Worm (Caenorhabditis elegans) whole organism, L2 larva: Measurements from ENCODE around the gene ssq-1.

ENCODE experiments used
- C34F6.9 ChIP-seq: fragments of 150-350 bp; optimal IDR thresholded peaks from 2 replicates; lab custom pipeline; 2014; ENCODE audit warnings: missing biosample characterization, missing genetic modification characterization
- F13H6.1 ChIP-seq: sonication (generic microtip); optimal IDR thresholded peaks from 2 replicates; lab custom pipeline; 2016; ENCODE audit warnings: missing genetic modification characterization, missing compliant biosample characterization
- R02D3.7 ChIP-seq: fragments of 150-350 bp; optimal IDR thresholded peaks from 2 replicates; lab custom pipeline; 2014; ENCODE audit warnings: missing biosample characterization, missing genetic modification characterization
- Y55F3AM.14 ChIP-seq: fragments of 200-800 bp; sonication (Bioruptor generic); optimal IDR thresholded peaks from 2 replicates; lab custom pipeline; 2018; ENCODE audit warnings: mild to moderate bottlenecking, missing genetic modification characterization, missing compliant biosample characterization
- ZK546.5 ChIP-seq: sonication (generic microtip); optimal IDR thresholded peaks from 2 replicates; lab custom pipeline; 2017; ENCODE audit warnings: missing biosample characterization, missing genetic modification characterization
- alr-1 ChIP-seq: fragments of 150-350 bp; optimal IDR thresholded peaks from 2 replicates; lab custom pipeline; 2014; ENCODE audit warnings: missing biosample characterization, missing genetic modification characterization
- aly-2 ChIP-seq: fragments of 150-350 bp; optimal IDR thresholded peaks from 2 replicates; lab custom pipeline; 2014; ENCODE audit warnings: missing biosample characterization, missing genetic modification characterization
- ama-1 ChIP-seq: fragments of 150-350 bp; optimal IDR thresholded peaks from 2 replicates; lab custom pipeline; 2018; ENCODE audit warnings: inconsistent platforms
- blmp-1 ChIP-seq: sonication (generic microtip); optimal IDR thresholded peaks from 2 replicates; lab custom pipeline; 2017; ENCODE audit warnings: missing genetic modification characterization, mild to moderate bottlenecking, missing compliant biosample characterization, antibody characterized with exemption, moderate library complexity; ENCODE audit not compliant: insufficient read depth
- ceh-82 ChIP-seq: fragments of 150-350 bp; optimal IDR thresholded peaks from 2 replicates; lab custom pipeline; 2014; ENCODE audit warnings: missing biosample characterization, missing genetic modification characterization
- crh-2 ChIP-seq: sonication (generic microtip); optimal IDR thresholded peaks from 2 replicates; lab custom pipeline; 2017; ENCODE audit warnings: missing biosample characterization, missing genetic modification characterization
- dmd-4 ChIP-seq: sonication (generic microtip); optimal IDR thresholded peaks from 2 replicates; lab custom pipeline; 2017; ENCODE audit warnings: missing biosample characterization, missing genetic modification characterization
- egl-27 ChIP-seq: sonication (generic microtip); optimal IDR thresholded peaks from 3 replicates; lab custom pipeline; 2017; ENCODE audit warnings: missing biosample characterization, missing genetic modification reagents, missing genetic modification characterization
- elt-1 ChIP-seq: fragments of 150-350 bp; optimal IDR thresholded peaks from 2 replicates; lab custom pipeline; 2014; ENCODE audit warnings: missing biosample characterization, missing genetic modification characterization
- fos-1 ChIP-seq: fragments of 150-350 bp; optimal IDR thresholded peaks from 2 replicates; lab custom pipeline; 2014; ENCODE audit warnings: missing biosample characterization, missing genetic modification characterization
- gmeb-1 ChIP-seq: fragments of 150-350 bp; optimal IDR thresholded peaks from 2 replicates; lab custom pipeline; 2014; ENCODE audit warnings: missing biosample characterization, missing genetic modification characterization
- lin-11 ChIP-seq: fragments of 150-350 bp; sonication (generic microtip); optimal IDR thresholded peaks from 2 replicates; lab custom pipeline; 2014; ENCODE audit warnings: missing biosample characterization, missing genetic modification characterization, inconsistent platforms, mixed read lengths
- lin-13 ChIP-seq: fragments of 150-350 bp; optimal IDR thresholded peaks from 2 replicates; lab custom pipeline; 2014; ENCODE audit warnings: missing biosample characterization, missing genetic modification reagents, missing genetic modification characterization
- lin-39 ChIP-seq: fragments of 150-350 bp; optimal IDR thresholded peaks from 2 replicates; lab custom pipeline; 2014; ENCODE audit warnings: missing biosample characterization, missing genetic modification reagents, missing genetic modification characterization
- mab-5 ChIP-seq: fragments of 150-350 bp; optimal IDR thresholded peaks from 2 replicates; lab custom pipeline; 2014; ENCODE audit warnings: missing biosample characterization, missing genetic modification characterization
- mbf-1 ChIP-seq: sonication (generic microtip); optimal IDR thresholded peaks from 2 replicates; lab custom pipeline; 2017; ENCODE audit warnings: missing biosample characterization, missing genetic modification characterization
- nhr-10 ChIP-seq: sonication (generic microtip); optimal IDR thresholded peaks from 2 replicates; lab custom pipeline; 2017; ENCODE audit warnings: missing biosample characterization, missing genetic modification characterization
- nhr-11 ChIP-seq: fragments of 150-350 bp; optimal IDR thresholded peaks from 2 replicates; lab custom pipeline; 2014; ENCODE audit warnings: missing biosample characterization, missing genetic modification characterization
- nhr-129 ChIP-seq: fragments of 150-350 bp; optimal IDR thresholded peaks from 2 replicates; lab custom pipeline; 2014; ENCODE audit warnings: missing biosample characterization, missing genetic modification characterization
- nhr-21 ChIP-seq: fragments of 150-350 bp; optimal IDR thresholded peaks from 2 replicates; lab custom pipeline; 2014; ENCODE audit warnings: missing biosample characterization, missing genetic modification characterization
- nhr-237 ChIP-seq: fragments of 150-350 bp; optimal IDR thresholded peaks from 2 replicates; lab custom pipeline; 2014; ENCODE audit warnings: missing biosample characterization, missing genetic modification characterization
- nhr-25 ChIP-seq: fragments of 150-350 bp; sonication (generic microtip); optimal IDR thresholded peaks from 3 replicates; lab custom pipeline; 2014; ENCODE audit warnings: missing biosample characterization, missing genetic modification characterization
- nhr-77 ChIP-seq: fragments of 150-350 bp; optimal IDR thresholded peaks from 2 replicates; lab custom pipeline; 2014; ENCODE audit warnings: missing biosample characterization, missing genetic modification characterization
- peb-1 ChIP-seq: fragments of 150-350 bp; optimal IDR thresholded peaks from 2 replicates; lab custom pipeline; 2014; ENCODE audit warnings: missing biosample characterization, missing genetic modification characterization
- sem-4 ChIP-seq: fragments of 150-350 bp; optimal IDR thresholded peaks from 2 replicates; lab custom pipeline; 2014; ENCODE audit warnings: missing biosample characterization, missing genetic modification reagents, missing genetic modification characterization
- skn-1 ChIP-seq: sonication (generic microtip); optimal IDR thresholded peaks from 2 replicates; lab custom pipeline; 2017; ENCODE audit warnings: missing biosample characterization, missing genetic modification characterization
- sma-3 ChIP-seq: sonication (generic microtip); optimal IDR thresholded peaks from 2 replicates; lab custom pipeline; 2016; ENCODE audit warnings: missing genetic modification reagents, missing genetic modification characterization, missing compliant biosample characterization
- snpc-4 ChIP-seq: fragments of 150-350 bp; optimal IDR thresholded peaks from 2 replicates; lab custom pipeline; 2014; ENCODE audit warnings: missing biosample characterization, missing genetic modification characterization
- unc-39 ChIP-seq: fragments of 150-350 bp; optimal IDR thresholded peaks from 2 replicates; lab custom pipeline; 2014; ENCODE audit warnings: missing biosample characterization, missing genetic modification characterization
- unc-55 ChIP-seq: fragments of 150-350 bp; sonication (generic microtip); optimal IDR thresholded peaks from 3 replicates; lab custom pipeline; 2014; ENCODE audit warnings: missing biosample characterization, missing genetic modification reagents, missing genetic modification characterization
- unc-62 ChIP-seq: fragments of 150-350 bp; optimal IDR thresholded peaks from 2 replicates; lab custom pipeline; 2014; ENCODE audit warnings: missing biosample characterization, missing genetic modification reagents, missing genetic modification characterization
- zag-1 ChIP-seq: fragments of 150-350 bp; optimal IDR thresholded peaks from 2 replicates; lab custom pipeline; 2014; ENCODE audit warnings: missing biosample characterization, missing genetic modification characterization
- ztf-1 ChIP-seq: fragments of 200-800 bp; sonication (Bioruptor generic); conservative IDR thresholded peaks from 2 replicates; pipeline ENCODE4 v1.3.6; 2022; ENCODE audit warnings: missing genetic modification characterization, missing compliant biosample characterization
- ztf-11 ChIP-seq: sonication (generic microtip); optimal IDR thresholded peaks from 2 replicates; lab custom pipeline; 2017; ENCODE audit warnings: missing biosample characterization, missing genetic modification characterization
- ztf-4 ChIP-seq: fragments of 150-350 bp; optimal IDR thresholded peaks from 2 replicates; lab custom pipeline; 2014; ENCODE audit warnings: missing biosample characterization, missing genetic modification characterization

Gene ssq-1

ce11 chrIV:9849624-9850023 is 2.7 kb upstream of the ssq-1 start, which contains the start of gene K07F5.8:
K07F5.8 (minus strand) TSS chrIV:9849724.
- TF ChIP-seq nhr-21 (tag; lab: Kevin White, UChicago) (no peak), unc-62 (GFP tag; lab: Kevin White, UChicago) (no peak), ztf-4 (tag; lab: Kevin White, UChicago) (no peak), nhr-10 (tag; lab: Kevin White, UChicago) (no peak), peb-1 (tag; lab: Kevin White, UChicago) (no peak), elt-1 (tag; lab: Kevin White, UChicago) (no peak), R02D3.7 (tag; lab: Kevin White, UChicago) (no peak), sma-3 (GFP tag; lab: Kevin White, UChicago) (no peak), sem-4 (tag; lab: Kevin White, UChicago) (no peak), skn-1 (tag; lab: Kevin White, UChicago) (no peak), egl-27 (no peak), nhr-237 (tag; lab: Kevin White, UChicago) (no peak), Y55F3AM.14 (GFP tag; lab: Kevin White, UChicago) (no peak), lin-13 (GFP tag; lab: Kevin White, UChicago) (no peak), nhr-77 (tag; lab: Kevin White, UChicago) (no peak)

DNA sequence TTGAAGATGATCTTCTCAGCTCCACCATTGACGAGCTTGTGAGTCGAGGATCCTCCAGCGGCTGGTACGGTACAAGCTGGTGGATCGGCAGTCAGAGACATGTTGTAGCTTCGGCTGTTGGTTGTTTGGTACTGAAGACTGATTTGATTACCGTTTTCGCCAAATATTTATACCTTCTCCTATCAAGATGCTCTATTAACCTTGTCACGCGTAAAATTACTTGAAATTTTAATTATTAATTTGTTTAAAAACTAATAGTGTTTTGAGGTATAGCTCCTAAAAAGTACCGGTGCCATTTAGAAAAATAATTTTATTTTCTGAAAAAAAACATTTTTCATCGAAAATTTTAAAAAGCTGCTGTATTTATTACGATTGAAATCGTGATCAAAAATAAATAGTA is 1.4 kb upstream of the ssq-1 start, which contains the start of gene ssp-10:
Gene ssp-10, minus strand, starts transcription at position 101 of the 400 bp plus-strand sequence.
- TF ChIP-seq aly-2 (tag; lab: Kevin White, UChicago), result no peak
- TF ChIP-seq lin-39 (tag; lab: Kevin White, UChicago), result no peak
- TF ChIP-seq ama-1 (lab: Kevin White, UChicago), result no peak
- TF ChIP-seq ztf-1 (GFP tag; lab: Robert Waterston, UW), result no peak
- no peak for TF ChIP-seq sma-3 (GFP tag; lab: Kevin White, UChicago)
- no peak for TF ChIP-seq unc-39
- no peak for TF ChIP-seq nhr-11 (tag; lab: Kevin White, UChicago)
- TF ChIP-seq snpc-4 (tag; lab: Kevin White, UChicago), result no peak
- no peak for TF ChIP-seq zag-1 (tag; lab: Kevin White, UChicago)
- TF ChIP-seq dmd-4 (tag; lab: Kevin White, UChicago), result no peak
- no peak for TF ChIP-seq ceh-82 (tag; lab: Kevin White, UChicago)
- TF ChIP-seq gmeb-1 (tag; lab: Kevin White, UChicago), result no peak

DNA sequence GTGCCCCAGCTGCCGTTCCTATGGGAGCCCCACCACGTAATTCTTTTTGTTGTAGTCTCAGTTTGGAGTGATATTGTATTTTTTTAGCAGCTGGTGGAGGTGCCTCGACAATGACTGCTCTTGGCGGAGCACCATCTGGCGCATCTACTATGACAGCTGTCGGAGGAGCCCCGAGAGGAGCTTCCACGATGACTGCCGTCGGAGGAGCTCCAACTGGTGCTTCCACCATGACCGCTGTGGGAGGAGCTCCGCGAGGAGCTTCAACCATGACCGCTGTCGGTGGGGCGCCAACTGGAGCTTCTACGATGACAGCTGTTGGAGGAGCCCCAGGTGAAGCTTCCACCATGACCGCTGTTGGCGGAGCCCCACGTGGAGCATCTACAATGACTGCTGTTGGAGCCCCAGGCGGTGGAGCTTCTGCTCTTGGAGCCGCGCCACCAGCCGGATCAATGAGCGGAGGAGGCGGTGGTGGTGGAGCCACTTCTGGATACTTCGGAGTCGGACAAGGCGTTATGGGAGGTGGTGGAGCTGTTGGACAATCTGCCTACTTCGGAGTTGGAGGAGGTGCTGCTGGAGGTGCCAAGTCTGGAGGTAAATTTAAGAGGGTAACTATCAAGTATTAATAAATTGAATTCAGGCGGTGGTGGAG is 592 bp downstream of the ssq-1 start:
- TF ChIP-seq mab-5 (no peak), ztf-11 (tag; lab: Kevin White, UChicago) (no peak)
- TF ChIP-seq, all 48 proteins: peak for 0

ce11 chrIV:9854952-9855351 is 2.6 kb downstream of the ssq-1 start:
- TF ChIP-seq fos-1 (tag; lab: Kevin White, UChicago) (peak; percentile 53), alr-1 (tag; lab: Kevin White, UChicago) (no peak)

DNA sequence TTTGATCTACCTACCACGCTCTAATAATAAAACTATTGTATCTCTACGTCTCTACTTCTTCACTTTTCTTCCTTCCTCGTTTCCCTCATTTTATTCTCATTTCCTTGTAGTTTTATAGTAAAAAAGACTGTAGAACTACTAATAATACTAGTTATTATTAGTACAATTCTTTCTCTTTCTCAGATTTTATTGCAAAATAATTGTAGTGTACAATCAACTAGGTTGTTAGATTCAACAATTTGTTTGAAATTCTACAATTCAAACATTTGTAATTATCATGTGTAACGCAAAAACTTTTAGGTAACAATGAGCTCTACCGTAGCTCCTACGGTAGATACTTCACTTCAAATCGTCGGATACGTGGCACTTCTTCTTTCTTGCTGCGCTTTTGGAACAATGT is 3.4 kb downstream of the ssq-1 start, which contains the start of gene K07F5.12:
Gene K07F5.12, plus strand, starts transcription at position 301 of the 400 bp plus-strand sequence.
- no peak for TF ChIP-seq snpc-4 (tag; lab: Kevin White, UChicago)
- TF ChIP-seq lin-11, result no peak
- TF ChIP-seq egl-27, result no peak
- no peak for TF ChIP-seq nhr-11 (tag; lab: Kevin White, UChicago)

- TF ChIP-seq skn-1 (tag; lab: Kevin White, UChicago) (no peak), nhr-10 (tag; lab: Kevin White, UChicago) (no peak), nhr-77 (tag; lab: Kevin White, UChicago) (no peak), peb-1 (tag; lab: Kevin White, UChicago) (no peak), unc-39 (no peak), mbf-1 (tag; lab: Kevin White, UChicago) (no peak), sem-4 (tag; lab: Kevin White, UChicago) (no peak), lin-39 (tag; lab: Kevin White, UChicago) (no peak), unc-55 (peak; percentile 62), lin-13 (GFP tag; lab: Kevin White, UChicago) (no peak), ztf-11 (tag; lab: Kevin White, UChicago) (no peak), ZK546.5 (tag; lab: Kevin White, UChicago) (no peak), C34F6.9 (tag; lab: Kevin White, UChicago) (peak; percentile 70), blmp-1 (tag; lab: Kevin White, UChicago) (no peak), nhr-25 (tag; lab: Kevin White, UChicago) (no peak), gmeb-1 (tag; lab: Kevin White, UChicago) (peak; percentile 32), crh-2 (tag; lab: Kevin White, UChicago) (peak; percentile 4), F13H6.1 (tag; lab: Kevin White, UChicago) (no peak), aly-2 (tag; lab: Kevin White, UChicago) (no peak), nhr-11 (tag; lab: Kevin White, UChicago) (no peak), nhr-129 (peak; percentile 61), fos-1 (tag; lab: Kevin White, UChicago) (peak; percentile 2)
Measured at ce11 chrIV:9857952-9858488, 5.7 kb downstream of the ssq-1 start, which contains the start of gene npp-1. npp-1 (plus strand) TSS chrIV:9858488.
